Fruit fly (Drosophila melanogaster) whole organism, embryonic: ENCODE data around the gene osk.

Experiments
- Antp ChIP-seq: fragments of 200-800 bp; sonication (Bioruptor generic); optimal IDR thresholded peaks from 3 replicates; lab custom pipeline; 2016; ENCODE audit warnings: missing biosample characterization, missing genetic modification characterization
- CG10147 ChIP-seq: fragments of 200-800 bp; sonication (Bioruptor generic); optimal IDR thresholded peaks from 2 replicates; lab custom pipeline; 2019; ENCODE audit warnings: missing biosample characterization, mild to moderate bottlenecking, missing genetic modification characterization, moderate library complexity
- CG11560 ChIP-seq: fragments of 200-800 bp; sonication (Bioruptor generic); IDR thresholded peaks from 3 replicates; pipeline ENCODE4 v1.3.6; 2022; ENCODE audit warnings: missing biosample characterization, missing genetic modification characterization
- CG11695 ChIP-seq: fragments of 200-800 bp; sonication (Bioruptor generic); IDR thresholded peaks from 3 replicates; pipeline ENCODE4 v1.3.6; 2022; ENCODE audit warnings: missing biosample characterization, missing genetic modification characterization
- CG12942 ChIP-seq: fragments of 200-800 bp; sonication (Bioruptor generic); optimal IDR thresholded peaks from 3 replicates; lab custom pipeline; 2016; ENCODE audit warnings: missing biosample characterization, missing genetic modification characterization
- CG13894 ChIP-seq: fragments of 200-800 bp; sonication (Bioruptor generic); optimal IDR thresholded peaks from 3 replicates; lab custom pipeline; 2018; ENCODE audit warnings: missing biosample characterization, mild to moderate bottlenecking, missing genetic modification characterization, moderate library complexity
- CG14014 ChIP-seq: fragments of 200-800 bp; sonication (Bioruptor generic); IDR thresholded peaks from 2 replicates; pipeline ENCODE4 v1.3.6; 2022; ENCODE audit warnings: missing biosample characterization, missing genetic modification characterization
- CG14667 ChIP-seq: fragments of 200-800 bp; sonication (Bioruptor generic); IDR thresholded peaks from 2 replicates; pipeline ENCODE4 v1.3.6; 2022; ENCODE audit warnings: missing biosample characterization, missing genetic modification characterization
- CG15514 ChIP-seq: fragments of 200-800 bp; sonication (Bioruptor generic); optimal IDR thresholded peaks from 3 replicates; lab custom pipeline; 2017; ENCODE audit warnings: missing biosample characterization, missing genetic modification characterization, mild to moderate bottlenecking, moderate library complexity, missing genetic modification reagents
- CG16863 ChIP-seq: fragments of 200-800 bp; sonication (Bioruptor generic); optimal IDR thresholded peaks from 3 replicates; lab custom pipeline; 2016; ENCODE audit warnings: missing biosample characterization, missing genetic modification characterization
- CG17186 ChIP-seq: fragments of 200-800 bp; sonication (Bioruptor generic); optimal IDR thresholded peaks from 3 replicates; lab custom pipeline; 2017; ENCODE audit warnings: missing biosample characterization, missing genetic modification reagents, missing genetic modification characterization
- CG18476 ChIP-seq: fragments of 200-800 bp; sonication (Bioruptor generic); optimal IDR thresholded peaks from 2 replicates; lab custom pipeline; 2016; ENCODE audit warnings: missing biosample characterization, mild to moderate bottlenecking, missing genetic modification characterization
- CG2199 ChIP-seq: fragments of 200-800 bp; sonication (Bioruptor generic); IDR thresholded peaks from 3 replicates; pipeline ENCODE4 v1.3.6; 2022; ENCODE audit warnings: missing biosample characterization, missing genetic modification characterization
- CG30020 ChIP-seq: fragments of 200-800 bp; optimal IDR thresholded peaks from 2 replicates; lab custom pipeline; 2019; ENCODE audit warnings: missing biosample characterization, mild to moderate bottlenecking, missing genetic modification characterization, moderate library complexity
- CG30403 ChIP-seq: fragments of 200-800 bp; sonication (Bioruptor generic); optimal IDR thresholded peaks from 3 replicates; lab custom pipeline; 2016; ENCODE audit warnings: missing biosample characterization, missing genetic modification characterization
- CG32532 ChIP-seq: fragments of 200-800 bp; sonication (Bioruptor generic); IDR thresholded peaks from 2 replicates; pipeline ENCODE4 v1.3.6; 2022; ENCODE audit warnings: missing biosample characterization, missing genetic modification characterization
- CG33213 ChIP-seq: fragments of 200-800 bp; sonication (Bioruptor generic); optimal IDR thresholded peaks from 3 replicates; lab custom pipeline; 2016; ENCODE audit warnings: missing biosample characterization, missing genetic modification characterization
- CG42726 ChIP-seq: fragments of 200-800 bp; sonication (Bioruptor generic); IDR thresholded peaks from 2 replicates; pipeline ENCODE4 v1.3.6; 2022; ENCODE audit warnings: missing biosample characterization, missing genetic modification characterization; ENCODE audit not compliant: partially characterized antibody
- CG4707 ChIP-seq: fragments of 200-800 bp; sonication (Bioruptor generic); optimal IDR thresholded peaks from 2 replicates; lab custom pipeline; 2018; ENCODE audit warnings: missing biosample characterization, mild to moderate bottlenecking, missing genetic modification characterization, moderate library complexity
- CG7271 ChIP-seq: fragments of 200-800 bp; sonication (Bioruptor generic); optimal IDR thresholded peaks from 2 replicates; lab custom pipeline; 2018; ENCODE audit warnings: missing biosample characterization, mild to moderate bottlenecking, missing genetic modification characterization, moderate library complexity
- CG8765 ChIP-seq: fragments of 200-800 bp; sonication (Bioruptor generic); IDR thresholded peaks from 2 replicates; pipeline ENCODE4 v1.3.6; 2022; ENCODE audit warnings: missing biosample characterization, missing genetic modification characterization
- CG9609 ChIP-seq: fragments of 200-800 bp; sonication (Bioruptor generic); optimal IDR thresholded peaks from 3 replicates; lab custom pipeline; 2016; ENCODE audit warnings: missing biosample characterization, missing genetic modification characterization
- D19A ChIP-seq: fragments of 200-800 bp; optimal IDR thresholded peaks from 3 replicates; lab custom pipeline; 2019; ENCODE audit warnings: missing biosample characterization, mild to moderate bottlenecking, missing genetic modification characterization, moderate library complexity
- E2f2 ChIP-seq: fragments of 200-800 bp; sonication (Bioruptor generic); IDR thresholded peaks from 2 replicates; pipeline ENCODE4 v1.3.6; 2022; ENCODE audit warnings: missing biosample characterization, missing genetic modification characterization
- Elba2 ChIP-seq: fragments of 200-800 bp; sonication (Bioruptor generic); optimal IDR thresholded peaks from 3 replicates; lab custom pipeline; 2016; ENCODE audit warnings: missing biosample characterization, missing genetic modification characterization
- Ets97D ChIP-seq: fragments of 200-800 bp; sonication (Bioruptor generic); optimal IDR thresholded peaks from 3 replicates; lab custom pipeline; 2016; ENCODE audit warnings: missing biosample characterization, missing genetic modification characterization
- H2.0 ChIP-seq: fragments of 200-800 bp; sonication (Bioruptor generic); IDR thresholded peaks from 2 replicates; pipeline ENCODE4 v1.3.6; 2022; ENCODE audit warnings: missing biosample characterization, missing genetic modification characterization
- Hr3 ChIP-seq: fragments of 200-800 bp; sonication (Bioruptor generic); optimal IDR thresholded peaks from 3 replicates; lab custom pipeline; 2016; ENCODE audit warnings: missing biosample characterization, missing genetic modification characterization
- Max ChIP-seq: fragments of 200-800 bp; sonication (Bioruptor generic); optimal IDR thresholded peaks from 2 replicates; lab custom pipeline; 2016; ENCODE audit warnings: missing biosample characterization, mild to moderate bottlenecking, missing genetic modification characterization
- Neu2 ChIP-seq: fragments of 200-800 bp; sonication (Bioruptor generic); optimal IDR thresholded peaks from 3 replicates; lab custom pipeline; 2016; ENCODE audit warnings: missing biosample characterization, missing genetic modification characterization, borderline replicate concordance
- Sin3A ChIP-seq: fragments of >200 bp; optimal IDR thresholded peaks from 2 replicates; lab custom pipeline; 2018
- TFAM ChIP-seq: fragments of 200-800 bp; sonication (Bioruptor generic); optimal IDR thresholded peaks from 2 replicates; lab custom pipeline; 2017; ENCODE audit warnings: missing biosample characterization, missing genetic modification characterization, inconsistent platforms
- amos ChIP-seq: fragments of 200-800 bp; sonication (Bioruptor generic); IDR thresholded peaks from 2 replicates; pipeline ENCODE4 v1.3.6; 2022; ENCODE audit warnings: missing biosample characterization, missing genetic modification characterization; ENCODE audit not compliant: partially characterized antibody
- btn ChIP-seq: fragments of 200-800 bp; sonication (Bioruptor generic); optimal IDR thresholded peaks from 2 replicates; lab custom pipeline; 2016; ENCODE audit warnings: missing biosample characterization, missing genetic modification characterization
- da ChIP-seq: fragments of 200-800 bp; sonication (Bioruptor generic); optimal IDR thresholded peaks from 2 replicates; lab custom pipeline; 2016; ENCODE audit warnings: missing biosample characterization, missing genetic modification characterization
- esg ChIP-seq: fragments of 200-800 bp; sonication (Bioruptor generic); conservative IDR thresholded peaks from 2 replicates; pipeline ENCODE4 v1.3.6; 2022; ENCODE audit warnings: missing biosample characterization, missing genetic modification characterization
- eve ChIP-seq, 2 experiments: fragments of >200 bp; optimal IDR thresholded peaks; 2 replicates each; lab custom pipeline; 2017; ENCODE audit warnings: missing biosample characterization in 2 of 2, missing genetic modification characterization in 2 of 2
- hb ChIP-seq: fragments of 200-800 bp; sonication (Bioruptor generic); IDR thresholded peaks from 3 replicates; pipeline ENCODE4 v1.3.6; 2022; ENCODE audit warnings: missing biosample characterization, missing genetic modification characterization; ENCODE audit not compliant: partially characterized antibody
- inv ChIP-seq: fragments of 200-800 bp; sonication (Bioruptor generic); IDR thresholded peaks from 2 replicates; pipeline ENCODE4 v1.3.6; 2022; ENCODE audit warnings: missing biosample characterization, missing genetic modification characterization; ENCODE audit not compliant: partially characterized antibody
- p53 ChIP-seq: fragments of 200-800 bp; sonication (Bioruptor generic); optimal IDR thresholded peaks from 2 replicates; lab custom pipeline; 2016; ENCODE audit warnings: missing biosample characterization, missing genetic modification characterization
- pfk ChIP-seq: fragments of 200-800 bp; sonication (Bioruptor generic); optimal IDR thresholded peaks from 2 replicates; lab custom pipeline; 2018; ENCODE audit warnings: missing biosample characterization, mild to moderate bottlenecking, missing genetic modification characterization, moderate library complexity
- scrt ChIP-seq: fragments of 200-800 bp; sonication (Bioruptor generic); optimal IDR thresholded peaks from 2 replicates; lab custom pipeline; 2018; ENCODE audit warnings: missing biosample characterization, mild to moderate bottlenecking, missing genetic modification characterization, moderate library complexity
- shn ChIP-seq: fragments of 200-800 bp; sonication (Bioruptor generic); optimal IDR thresholded peaks from 3 replicates; lab custom pipeline; 2016; ENCODE audit warnings: missing biosample characterization, missing genetic modification characterization
- sisA ChIP-seq: fragments of 200-800 bp; sonication (Bioruptor generic); IDR thresholded peaks from 2 replicates; pipeline ENCODE4 v1.3.6; 2022; ENCODE audit warnings: missing biosample characterization, missing genetic modification characterization
- slbo ChIP-seq: fragments of 200-800 bp; sonication (Bioruptor generic); IDR thresholded peaks from 2 replicates; pipeline ENCODE4 v1.3.6; 2022; ENCODE audit warnings: missing biosample characterization, missing genetic modification characterization
- sna ChIP-seq: fragments of 200-800 bp; sonication (Bioruptor generic); IDR thresholded peaks from 2 replicates; pipeline ENCODE4 v1.3.6; 2022; ENCODE audit warnings: missing biosample characterization, missing genetic modification characterization; ENCODE audit not compliant: partially characterized antibody
- tna ChIP-seq: fragments of 200-800 bp; sonication (Bioruptor generic); IDR thresholded peaks from 2 replicates; pipeline ENCODE4 v1.3.6; 2022; ENCODE audit warnings: missing biosample characterization, missing genetic modification characterization; ENCODE audit not compliant: partially characterized antibody
- wor ChIP-seq: fragments of 200-800 bp; sonication (Bioruptor generic); IDR thresholded peaks from 2 replicates; pipeline ENCODE4 v1.3.6; 2022; ENCODE audit warnings: missing biosample characterization, missing genetic modification characterization
- zen ChIP-seq: fragments of 200-800 bp; sonication (Bioruptor generic); optimal IDR thresholded peaks from 3 replicates; lab custom pipeline; 2018; ENCODE audit warnings: missing biosample characterization, mild to moderate bottlenecking, missing genetic modification characterization, moderate library complexity

Gene osk

dm6 chr3R:8979850-8980775, 45.2 kb downstream of the osk start (continued):
- TF ChIP-seq Elba2 (GFP tag; lab: Kevin White, UChicago) (no peak), Sin3A (lab: Kevin White, UChicago) (no peak), CG2199 (GFP tag; lab: Robert Waterston, UW) (peak; percentile 82; the same call in 2 of the 3 replicates), CG17186 (GFP tag; lab: Kevin White, UChicago) (peak; percentile 33), amos (GFP tag; lab: Robert Waterston, UW) (peak; percentile 80), Antp (no peak), CG14014 (GFP tag; lab: Robert Waterston, UW) (no peak), CG18476 (no peak), wor (GFP tag; lab: Robert Waterston, UW) (no peak), eve (GFP tag; optimal IDR thresholded peaks at IDR 0.05; lab: Kevin White, UChicago) (no peak), Hr3 (no peak), esg (GFP tag; lab: Robert Waterston, UW) (no peak), sna (GFP tag; lab: Robert Waterston, UW) (no peak), CG16863 (GFP tag; lab: Kevin White, UChicago) (no peak), CG9609 (GFP tag; lab: Kevin White, UChicago) (no peak), tna (GFP tag; lab: Robert Waterston, UW) (peak; percentile 18; the same call in 1 of the 2 replicates), CG30020 (tag; lab: Kevin White, UChicago) (no peak), CG4707 (no peak), shn (no peak), CG11560 (tag; lab: Robert Waterston, UW) (no peak), scrt (GFP tag; lab: Kevin White, UChicago) (no peak), CG10147 (GFP tag; lab: Kevin White, UChicago) (no peak), pfk (GFP tag; lab: Kevin White, UChicago) (peak; percentile 18), CG15514 (GFP tag; lab: Kevin White, UChicago) (no peak), Max (GFP tag; lab: Kevin White, UChicago) (no peak), CG13894 (tag; lab: Kevin White, UChicago) (peak; percentile 22), CG42726 (peak; percentile 85), CG11695 (no peak), CG7271 (tag; lab: Kevin White, UChicago) (no peak), CG32532 (peak; percentile 58; the same call in 1 of the 2 replicates), E2f2 (peak; percentile 98), sisA (GFP tag; lab: Robert Waterston, UW) (no peak), H2.0 (GFP tag; lab: Robert Waterston, UW) (no peak), Neu2 (GFP tag; lab: Kevin White, UChicago) (no peak), TFAM (no peak), btn (no peak), da (no peak), inv (peak; percentile 36; the same call in 1 of the 2 replicates), hb (no peak), D19A (tag; lab: Kevin White, UChicago) (peak; percentile 25), zen (tag; lab: Kevin White, UChicago) (peak; percentile 37), CG8765 (no peak), CG14667 (GFP tag; lab: Robert Waterston, UW) (no peak), CG33213 (peak; percentile 9), p53 (GFP tag; lab: Kevin White, UChicago) (no peak), CG30403 (GFP tag; lab: Kevin White, UChicago) (peak; percentile 24), CG12942 (GFP tag; lab: Kevin White, UChicago) (no peak), slbo (GFP tag; lab: Robert Waterston, UW) (no peak), Ets97D (GFP tag; lab: Kevin White, UChicago) (peak; percentile 9)
